Worm (Caenorhabditis elegans): ENCODE results near the gene cyp-13A1.
"Not testable (repeated sequence)": the region's sequence is repeated elsewhere in the genome, so short reads cannot be mapped to it uniquely, and the experiment has no call there.

cyp-13A1 gene

ce11 chrII:9731810-9732209 lies 50.0 kb downstream of the cyp-13A1 start, which contains the start of gene mab-3:
TSS of gene mab-3 (plus strand) at chrII:9732137.
- TF ChIP-seq ceh-24 (tag; optimal IDR thresholded peaks at IDR 0.05); pha-4 (tag; optimal IDR thresholded peaks at IDR 0.05); ceh-45 (GFP tag; IDR thresholded peaks at IDR 0.05): not testable (repeated sequence)

DNA sequence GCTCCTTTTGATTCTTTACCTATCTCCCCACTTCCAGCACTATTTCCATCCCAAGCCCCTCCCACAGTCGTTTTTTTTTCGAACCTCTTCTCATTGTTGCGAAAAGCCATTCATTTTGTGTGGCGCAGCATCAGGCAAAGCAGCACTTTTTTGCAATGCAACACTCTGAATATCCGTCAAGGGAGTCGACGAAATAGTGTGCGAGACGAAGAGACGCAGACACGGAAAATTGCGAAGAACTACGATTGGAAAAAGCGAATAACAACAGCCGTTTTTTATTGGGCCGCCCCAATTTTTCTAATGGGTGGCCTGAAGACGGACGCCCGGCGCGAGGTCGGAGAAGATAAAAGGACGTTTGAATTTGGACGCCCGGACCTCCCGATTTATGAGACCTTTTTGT lies 51.9 kb downstream of the cyp-13A1 start:
- no peak for TF ChIP-seq npax-4 (tag; optimal IDR thresholded peaks at IDR 0.05)
- no peak for TF ChIP-seq hlh-30 (tag; optimal IDR thresholded peaks at IDR 0.05; ENCODE audit: insufficient read depth)
- no peak for TF ChIP-seq F13H6.1 (tag; optimal IDR thresholded peaks at IDR 0.05)
- TF ChIP-seq ceh-30 (tag; optimal IDR thresholded peaks at IDR 0.05): no peak
- TF ChIP-seq tbx-2 (tag; optimal IDR thresholded peaks at IDR 0.05): no peak
- TF ChIP-seq ceh-2 (tag; optimal IDR thresholded peaks at IDR 0.05): no peak
- TF ChIP-seq ttx-3 (tag; optimal IDR thresholded peaks at IDR 0.05): no peak

DNA sequence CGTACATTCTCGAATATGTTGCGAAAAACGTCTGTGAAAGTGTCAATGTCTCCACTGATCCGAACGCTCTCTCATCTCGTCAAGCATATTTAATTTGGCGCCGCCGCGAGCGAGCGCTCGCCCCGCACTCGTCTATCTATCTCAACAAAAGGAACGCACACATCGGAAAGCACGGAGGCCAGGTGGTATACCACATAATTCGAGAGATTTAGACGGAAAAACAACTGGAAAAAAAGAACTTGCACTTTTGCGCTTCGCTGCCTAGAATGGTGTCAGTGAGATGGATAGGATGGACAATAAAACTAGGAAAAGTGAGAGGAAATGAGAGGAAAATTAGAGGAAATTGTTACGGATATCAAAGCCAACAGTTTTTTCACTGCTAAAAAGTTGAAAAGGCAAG lies 52.6 kb downstream of the cyp-13A1 start:
- TF ChIP-seq dmd-4 (tag; optimal IDR thresholded peaks at IDR 0.05; ENCODE audit: borderline replicate concordance) (no peak), ceh-2 (tag; optimal IDR thresholded peaks at IDR 0.05) (no peak), ama-1 (optimal IDR thresholded peaks at IDR 0.05) (no peak), nhr-232 (tag; optimal IDR thresholded peaks at IDR 0.05) (no peak), dve-1 (tag; optimal IDR thresholded peaks at IDR 0.05) (no peak), ceh-14 (tag; optimal IDR thresholded peaks at IDR 0.05) (no peak), hlh-13 (GFP tag; optimal IDR thresholded peaks at IDR 0.05) (no peak), pat-9 (tag; optimal IDR thresholded peaks at IDR 0.05) (no peak), ceh-48 (tag; optimal IDR thresholded peaks at IDR 0.05) (no peak), elt-2 (tag; optimal IDR thresholded peaks at IDR 0.05) (no peak), ceh-24 (tag; optimal IDR thresholded peaks at IDR 0.05) (no peak), gmeb-2 (tag; optimal IDR thresholded peaks at IDR 0.05) (no peak), rnt-1 (tag; optimal IDR thresholded peaks at IDR 0.05) (no peak), lim-6 (tag; optimal IDR thresholded peaks at IDR 0.05) (no peak), nhr-11 (tag; optimal IDR thresholded peaks at IDR 0.05) (no peak), unc-3 (GFP tag; conservative IDR thresholded peaks at IDR 0.05) (no peak), unc-3 (tag; optimal IDR thresholded peaks at IDR 0.05) (no peak), che-1 (tag; optimal IDR thresholded peaks at IDR 0.05) (no peak), elt-4 (tag; optimal IDR thresholded peaks at IDR 0.05) (no peak), tbx-7 (tag; optimal IDR thresholded peaks at IDR 0.05) (no peak), fkh-10 (GFP tag; optimal IDR thresholded peaks at IDR 0.05) (no peak)
